Worm (Caenorhabditis elegans) whole organism, young adult: ENCODE results near the gene vars-1.

Experiments used
- T26A5.8 ChIP-seq: sonication (generic microtip); optimal IDR thresholded peaks from 2 replicates; lab custom pipeline; 2016; ENCODE audit warnings: missing genetic modification characterization, missing compliant biosample characterization
- ccch-3 ChIP-seq: fragments of 200-800 bp; sonication (Bioruptor generic); optimal IDR thresholded peaks from 2 replicates; lab custom pipeline; 2018; ENCODE audit warnings: mild to moderate bottlenecking, missing genetic modification characterization, missing compliant biosample characterization
- pbrm-1 ChIP-seq: fragments of 200-800 bp; sonication (Bioruptor generic); IDR thresholded peaks from 2 replicates; pipeline ENCODE4 v1.3.6; 2022; ENCODE audit warnings: missing genetic modification reagents, missing genetic modification characterization, missing compliant biosample characterization
- snpc-4 ChIP-seq, 5 experiments: fragments of 150-350 bp in 1 of 5; sonication (generic microtip) in 4 of 5; optimal IDR thresholded peaks; 2 replicates each; lab custom pipeline; 2014 to 2018; ENCODE audit warnings: missing genetic modification characterization in 5 of 5, missing biosample characterization in 3 of 5, antibody characterized with exemption in 2 of 5, mild to moderate bottlenecking in 2 of 5, missing compliant biosample characterization in 2 of 5, missing genotype in 2 of 5, moderate library complexity in 2 of 5, missing genetic modification reagents in 1 of 5

DNA sequence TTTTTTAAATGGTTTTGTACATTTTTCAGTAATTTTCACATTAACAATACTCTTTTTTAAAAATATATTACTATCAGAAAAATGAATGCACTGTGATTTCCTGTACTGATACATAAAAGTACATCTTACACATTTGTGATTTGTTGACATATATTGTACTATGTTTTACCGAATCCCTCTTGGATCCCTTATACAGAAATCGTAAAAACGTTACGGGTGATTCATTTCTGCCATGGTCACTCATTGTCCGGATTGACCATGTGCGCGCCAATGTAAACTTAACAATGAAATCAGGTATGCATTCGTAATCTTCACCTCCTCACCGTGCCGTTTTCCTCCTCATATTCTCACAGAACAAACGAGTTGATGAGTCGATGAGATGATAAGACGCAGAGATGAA, 22.9 kb downstream of the vars-1 start, which contains the start of gene ZC513.2:
- TF ChIP-seq ccch-3 (GFP tag; lab: Kevin White, UChicago) (no peak), pbrm-1 (no peak), T26A5.8 (tag; lab: Kevin White, UChicago) (no peak), snpc-4 (GFP tag; optimal IDR thresholded peaks at IDR 0.05; lab: Kevin White, UChicago) (no peak), snpc-4 (tag; optimal IDR thresholded peaks at IDR 0.05; lab: Kevin White, UChicago) (no peak)
